Worm (Caenorhabditis elegans) whole organism, L2 larva: ENCODE results near the gene spv-1.

Experiments
- C34F6.9 ChIP-seq: fragments of 150-350 bp; optimal IDR thresholded peaks from 2 replicates; lab custom pipeline; 2014; ENCODE audit warnings: missing biosample characterization, missing genetic modification characterization
- F13H6.1 ChIP-seq: sonication (generic microtip); optimal IDR thresholded peaks from 2 replicates; lab custom pipeline; 2016; ENCODE audit warnings: missing genetic modification characterization, missing compliant biosample characterization
- R02D3.7 ChIP-seq: fragments of 150-350 bp; optimal IDR thresholded peaks from 2 replicates; lab custom pipeline; 2014; ENCODE audit warnings: missing biosample characterization, missing genetic modification characterization
- ZK546.5 ChIP-seq: sonication (generic microtip); optimal IDR thresholded peaks from 2 replicates; lab custom pipeline; 2017; ENCODE audit warnings: missing biosample characterization, missing genetic modification characterization
- alr-1 ChIP-seq: fragments of 150-350 bp; optimal IDR thresholded peaks from 2 replicates; lab custom pipeline; 2014; ENCODE audit warnings: missing biosample characterization, missing genetic modification characterization
- aly-2 ChIP-seq: fragments of 150-350 bp; optimal IDR thresholded peaks from 2 replicates; lab custom pipeline; 2014; ENCODE audit warnings: missing biosample characterization, missing genetic modification characterization
- blmp-1 ChIP-seq: sonication (generic microtip); optimal IDR thresholded peaks from 2 replicates; lab custom pipeline; 2017; ENCODE audit warnings: missing genetic modification characterization, mild to moderate bottlenecking, missing compliant biosample characterization, antibody characterized with exemption, moderate library complexity; ENCODE audit not compliant: insufficient read depth
- ceh-16 ChIP-seq: fragments of 150-350 bp; optimal IDR thresholded peaks from 2 replicates; lab custom pipeline; 2014; ENCODE audit warnings: missing biosample characterization, missing genetic modification characterization
- crh-2 ChIP-seq: sonication (generic microtip); optimal IDR thresholded peaks from 2 replicates; lab custom pipeline; 2017; ENCODE audit warnings: missing biosample characterization, missing genetic modification characterization
- dmd-4 ChIP-seq: sonication (generic microtip); optimal IDR thresholded peaks from 2 replicates; lab custom pipeline; 2017; ENCODE audit warnings: missing biosample characterization, missing genetic modification characterization
- elt-3 ChIP-seq: sonication (generic microtip); optimal IDR thresholded peaks from 2 replicates; lab custom pipeline; 2017; ENCODE audit warnings: missing biosample characterization, missing genetic modification characterization
- fos-1 ChIP-seq: fragments of 150-350 bp; optimal IDR thresholded peaks from 2 replicates; lab custom pipeline; 2014; ENCODE audit warnings: missing biosample characterization, missing genetic modification characterization
- gmeb-1 ChIP-seq: fragments of 150-350 bp; optimal IDR thresholded peaks from 2 replicates; lab custom pipeline; 2014; ENCODE audit warnings: missing biosample characterization, missing genetic modification characterization
- lin-13 ChIP-seq: fragments of 150-350 bp; optimal IDR thresholded peaks from 2 replicates; lab custom pipeline; 2014; ENCODE audit warnings: missing biosample characterization, missing genetic modification reagents, missing genetic modification characterization
- lsy-2 ChIP-seq, 2 experiments: fragments of 150-350 bp in 1 of 2; sonication (generic microtip) in 1 of 2; optimal IDR thresholded peaks; 2 replicates each; lab custom pipeline; 2014 to 2017; ENCODE audit warnings: missing biosample characterization in 2 of 2, missing genetic modification characterization in 2 of 2
- mbf-1 ChIP-seq: sonication (generic microtip); optimal IDR thresholded peaks from 2 replicates; lab custom pipeline; 2017; ENCODE audit warnings: missing biosample characterization, missing genetic modification characterization
- mdl-1 ChIP-seq, 2 experiments: fragments of 150-350 bp in 1 of 2; sonication (generic microtip) in 1 of 2; optimal IDR thresholded peaks; 2 replicates each; lab custom pipeline; 2017; ENCODE audit warnings: missing biosample characterization in 2 of 2, missing genetic modification characterization in 2 of 2
- nhr-11 ChIP-seq: fragments of 150-350 bp; optimal IDR thresholded peaks from 2 replicates; lab custom pipeline; 2014; ENCODE audit warnings: missing biosample characterization, missing genetic modification characterization
- nhr-12 ChIP-seq: fragments of 150-350 bp; optimal IDR thresholded peaks from 2 replicates; lab custom pipeline; 2014; ENCODE audit warnings: missing biosample characterization, missing genetic modification characterization
- nhr-129 ChIP-seq: fragments of 150-350 bp; optimal IDR thresholded peaks from 2 replicates; lab custom pipeline; 2014; ENCODE audit warnings: missing biosample characterization, missing genetic modification characterization
- nhr-21 ChIP-seq: fragments of 150-350 bp; optimal IDR thresholded peaks from 2 replicates; lab custom pipeline; 2014; ENCODE audit warnings: missing biosample characterization, missing genetic modification characterization
- nhr-23 ChIP-seq: fragments of 150-350 bp; optimal IDR thresholded peaks from 2 replicates; lab custom pipeline; 2014; ENCODE audit warnings: missing biosample characterization, missing genetic modification reagents, missing genetic modification characterization
- nhr-237 ChIP-seq: fragments of 150-350 bp; optimal IDR thresholded peaks from 2 replicates; lab custom pipeline; 2014; ENCODE audit warnings: missing biosample characterization, missing genetic modification characterization
- nhr-25 ChIP-seq: fragments of 150-350 bp; sonication (generic microtip); optimal IDR thresholded peaks from 3 replicates; lab custom pipeline; 2014; ENCODE audit warnings: missing biosample characterization, missing genetic modification characterization
- peb-1 ChIP-seq: fragments of 150-350 bp; optimal IDR thresholded peaks from 2 replicates; lab custom pipeline; 2014; ENCODE audit warnings: missing biosample characterization, missing genetic modification characterization
- skn-1 ChIP-seq: sonication (generic microtip); optimal IDR thresholded peaks from 2 replicates; lab custom pipeline; 2017; ENCODE audit warnings: missing biosample characterization, missing genetic modification characterization
- sma-9 ChIP-seq, 2 experiments: fragments of 150-350 bp in 1 of 2; sonication (generic microtip) in 1 of 2; optimal IDR thresholded peaks; 2 replicates each; lab custom pipeline; 2014 to 2016; ENCODE audit warnings: missing genetic modification characterization in 2 of 2, mild to moderate bottlenecking in 1 of 2, missing biosample characterization in 1 of 2, missing compliant biosample characterization in 1 of 2, missing genetic modification reagents in 1 of 2, moderate library complexity in 1 of 2
- snpc-4 ChIP-seq: fragments of 150-350 bp; optimal IDR thresholded peaks from 2 replicates; lab custom pipeline; 2014; ENCODE audit warnings: missing biosample characterization, missing genetic modification characterization
- unc-39 ChIP-seq: fragments of 150-350 bp; optimal IDR thresholded peaks from 2 replicates; lab custom pipeline; 2014; ENCODE audit warnings: missing biosample characterization, missing genetic modification characterization
- unc-55 ChIP-seq: fragments of 150-350 bp; sonication (generic microtip); optimal IDR thresholded peaks from 3 replicates; lab custom pipeline; 2014; ENCODE audit warnings: missing biosample characterization, missing genetic modification reagents, missing genetic modification characterization
- unc-62 ChIP-seq: fragments of 150-350 bp; optimal IDR thresholded peaks from 2 replicates; lab custom pipeline; 2014; ENCODE audit warnings: missing biosample characterization, missing genetic modification reagents, missing genetic modification characterization
- zag-1 ChIP-seq: fragments of 150-350 bp; optimal IDR thresholded peaks from 2 replicates; lab custom pipeline; 2014; ENCODE audit warnings: missing biosample characterization, missing genetic modification characterization
- ztf-11 ChIP-seq: sonication (generic microtip); optimal IDR thresholded peaks from 2 replicates; lab custom pipeline; 2017; ENCODE audit warnings: missing biosample characterization, missing genetic modification characterization

Gene spv-1

DNA sequence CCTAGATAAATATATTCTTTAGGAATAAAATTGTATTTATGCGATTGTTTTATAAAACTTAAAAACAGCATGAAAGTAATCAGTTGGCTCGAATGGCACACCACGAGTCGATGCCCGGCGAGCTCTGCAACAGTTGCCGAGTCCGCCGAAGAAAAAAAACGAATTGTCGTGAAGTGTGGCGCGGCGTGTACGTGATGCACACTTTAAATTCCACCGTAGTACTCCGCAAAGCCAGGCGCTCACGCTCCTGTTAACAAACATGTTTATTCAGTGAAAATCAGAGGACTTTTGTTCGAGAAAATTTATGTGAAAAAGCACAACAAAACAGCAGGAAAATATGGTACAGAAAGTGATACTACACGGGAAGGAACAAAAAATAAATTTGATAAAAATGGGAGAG is 57.9 kb downstream of the spv-1 start (continued):
- TF ChIP-seq ztf-11 (tag; lab: Kevin White, UChicago) (no peak), blmp-1 (tag; lab: Kevin White, UChicago) (no peak), lin-13 (GFP tag; lab: Kevin White, UChicago) (no peak), dmd-4 (no peak), alr-1 (no peak), nhr-11 (tag; lab: Kevin White, UChicago) (no peak)
- TF ChIP-seq, all 48 proteins: peak for 10

DNA sequence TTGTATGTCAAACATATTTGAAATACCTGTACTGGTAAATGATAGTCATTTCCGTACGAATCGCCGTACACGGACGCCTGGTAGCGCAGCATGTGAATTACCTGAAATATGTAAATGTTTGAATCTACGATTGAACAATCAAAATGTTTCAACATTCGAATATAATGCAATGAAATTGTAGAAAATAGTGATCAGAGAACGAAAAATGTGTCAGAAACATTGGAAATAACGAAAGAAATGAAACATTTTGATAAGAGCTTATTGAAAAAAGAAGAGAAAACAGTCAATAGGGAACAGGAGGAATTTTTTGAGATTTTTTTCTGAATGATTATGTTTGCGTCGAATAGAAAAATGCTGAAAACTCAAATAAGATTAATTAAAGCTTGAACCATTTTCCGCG is 58.4 kb downstream of the spv-1 start, which contains the start of gene ztf-17:
TSS of gene ztf-17 (minus strand) at position 101 of the 400 bp plus-strand sequence.
- TF ChIP-seq nhr-23 (tag; lab: Kevin White, UChicago) (no peak), aly-2 (tag; lab: Kevin White, UChicago) (no peak), gmeb-1 (no peak), nhr-25 (tag; lab: Kevin White, UChicago) (no peak), crh-2 (no peak), elt-3 (tag; lab: Kevin White, UChicago) (no peak), mdl-1 (tag; optimal IDR thresholded peaks at IDR 0.05; lab: Kevin White, UChicago) (no peak), zag-1 (no peak), alr-1 (no peak), nhr-129 (tag; lab: Kevin White, UChicago) (no peak), ZK546.5 (no peak), sma-9 (GFP tag; optimal IDR thresholded peaks at IDR 0.05; lab: Kevin White, UChicago) (no peak), sma-9 (tag; optimal IDR thresholded peaks at IDR 0.05; lab: Kevin White, UChicago) (no peak)

DNA sequence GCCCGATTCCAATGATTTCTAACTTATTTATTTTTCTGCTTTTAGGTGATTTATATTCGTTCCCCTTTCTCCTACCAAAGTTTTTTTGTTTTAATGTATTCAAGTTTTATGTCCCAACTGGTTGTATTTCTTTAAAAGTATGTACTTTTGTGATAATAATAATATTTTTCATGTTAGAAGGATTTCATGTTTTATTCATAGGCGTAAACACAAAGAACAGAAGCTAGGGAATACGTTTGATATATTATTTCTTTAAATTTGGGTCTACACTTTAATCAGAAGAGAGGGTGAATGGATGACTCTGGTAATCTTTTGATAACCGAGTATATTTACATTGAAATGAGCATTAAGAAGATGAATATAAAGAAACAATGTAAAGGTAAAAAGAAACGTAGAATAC is 62.4 kb downstream of the spv-1 start:
- no peak for TF ChIP-seq sma-9 (GFP tag; optimal IDR thresholded peaks at IDR 0.05; lab: Kevin White, UChicago)
- no peak for TF ChIP-seq sma-9 (tag; optimal IDR thresholded peaks at IDR 0.05; lab: Kevin White, UChicago)
- TF ChIP-seq nhr-25 (tag; lab: Kevin White, UChicago), result peak; percentile 40
- TF ChIP-seq, all 48 proteins: peak for 1

DNA sequence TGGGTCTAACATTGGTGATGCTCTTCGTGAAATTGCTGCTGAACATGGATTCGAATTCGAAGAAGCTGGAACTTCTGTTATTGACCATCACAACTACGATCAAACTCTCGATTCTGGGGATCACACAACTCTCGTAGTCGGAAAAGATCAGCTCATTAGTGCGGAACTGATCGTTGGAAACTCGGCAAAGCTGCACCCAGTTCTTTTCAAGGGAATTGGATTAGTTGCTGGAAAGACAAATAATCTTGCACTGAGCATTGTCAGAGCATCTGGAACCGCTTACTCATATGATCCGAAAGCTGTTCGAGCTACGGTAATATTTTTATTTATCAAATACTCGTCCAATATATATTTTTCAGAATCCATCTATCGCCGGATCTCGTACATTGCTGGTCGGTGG is 63.6 kb downstream of the spv-1 start:
- TF ChIP-seq nhr-129 (tag; lab: Kevin White, UChicago), result no peak

ce11 chrII:7864207-7864606 is 64.3 kb downstream of the spv-1 start, which contains the start of gene ostb-1:
Gene ostb-1 (plus strand): TSS chrII:7864507.
- TF ChIP-seq R02D3.7 (tag; lab: Kevin White, UChicago) (no peak), snpc-4 (tag; lab: Kevin White, UChicago) (no peak), unc-62 (GFP tag; lab: Kevin White, UChicago) (no peak), nhr-129 (tag; lab: Kevin White, UChicago) (peak; percentile 59), peb-1 (tag; lab: Kevin White, UChicago) (no peak), unc-55 (peak; percentile 45), ztf-11 (tag; lab: Kevin White, UChicago) (no peak), crh-2 (peak; percentile 90), lsy-2 (tag; optimal IDR thresholded peaks at IDR 0.05; lab: Kevin White, UChicago) (peak in 1 of 2 experiments; percentile 84), nhr-12 (tag; lab: Kevin White, UChicago) (no peak), fos-1 (peak; percentile 5), ceh-16 (no peak), F13H6.1 (tag; lab: Kevin White, UChicago) (no peak), C34F6.9 (peak; percentile 55), gmeb-1 (peak; percentile 50)

ce11 chrII:7863480-7864125 is 64.9 kb downstream of the spv-1 start:
- TF ChIP-seq ceh-16 (no peak), nhr-11 (tag; lab: Kevin White, UChicago) (no peak), dmd-4 (no peak), nhr-21 (tag; lab: Kevin White, UChicago) (no peak), lsy-2 (tag; optimal IDR thresholded peaks at IDR 0.05; lab: Kevin White, UChicago) (no peak), nhr-237 (tag; lab: Kevin White, UChicago) (no peak), unc-39 (no peak), unc-55 (no peak), mbf-1 (tag; lab: Kevin White, UChicago) (no peak), skn-1 (tag; lab: Kevin White, UChicago) (no peak), unc-62 (GFP tag; lab: Kevin White, UChicago) (no peak), fos-1 (no peak)
